Worm (Caenorhabditis elegans) whole organism, L4 larva: ENCODE results near the gene K01A6.5.

Source experiments
- F37D6.2 ChIP-seq: sonication (generic microtip); optimal IDR thresholded peaks from 2 replicates; lab custom pipeline; 2016; ENCODE audit warnings: mild to moderate bottlenecking, missing genetic modification characterization, missing compliant biosample characterization
- F49E8.2 ChIP-seq: sonication (generic microtip); optimal IDR thresholded peaks from 2 replicates; lab custom pipeline; 2016; ENCODE audit warnings: missing compliant biosample characterization, mild to moderate bottlenecking, missing genetic modification characterization, borderline replicate concordance
- R02D3.7 ChIP-seq: fragments of 150-350 bp; sonication (generic microtip); optimal IDR thresholded peaks from 3 replicates; lab custom pipeline; 2014; ENCODE audit warnings: missing biosample characterization, missing genetic modification characterization
- T20F7.1 ChIP-seq: fragments of 200-800 bp; sonication (Bioruptor generic); optimal IDR thresholded peaks from 2 replicates; lab custom pipeline; 2018; ENCODE audit warnings: mild to moderate bottlenecking, missing genetic modification characterization, missing compliant biosample characterization
- Y105C5A.15 ChIP-seq: fragments of 200-800 bp; sonication (Bioruptor generic); IDR thresholded peaks from 2 replicates; pipeline ENCODE4 v1.3.6; 2022; ENCODE audit warnings: missing genetic modification characterization, missing compliant biosample characterization
- Y5F2A.4 ChIP-seq: fragments of 200-800 bp; sonication (Bioruptor generic); optimal IDR thresholded peaks from 2 replicates; lab custom pipeline; 2018; ENCODE audit warnings: mild to moderate bottlenecking, missing genetic modification characterization, missing compliant biosample characterization
- Y75B8A.6 ChIP-seq: fragments of 200-800 bp; sonication (Bioruptor generic); IDR thresholded peaks from 2 replicates; pipeline ENCODE4 v1.3.6; 2022; ENCODE audit warnings: missing genetic modification reagents, missing genetic modification characterization, missing compliant biosample characterization
- ZK337.2 ChIP-seq: fragments of 200-800 bp; sonication (Bioruptor generic); IDR thresholded peaks from 2 replicates; pipeline ENCODE4 v1.3.6; 2022; ENCODE audit warnings: missing genetic modification reagents, missing genetic modification characterization, missing compliant biosample characterization
- aha-1 ChIP-seq: fragments of 150-350 bp; peaks from one replicate; lab custom pipeline; 2014; ENCODE audit warnings: missing biosample characterization, missing genetic modification characterization
- arid-1 ChIP-seq: fragments of 200-800 bp; sonication (Bioruptor generic); conservative IDR thresholded peaks from 2 replicates; pipeline ENCODE4 v1.3.6; 2022; ENCODE audit warnings: missing genetic modification reagents, missing genetic modification characterization, missing compliant biosample characterization
- ctbp-1 ChIP-seq: fragments of 200-800 bp; sonication (Bioruptor generic); IDR thresholded peaks from 2 replicates; pipeline ENCODE4 v1.3.6; 2022; ENCODE audit warnings: missing genetic modification reagents, missing genetic modification characterization, missing compliant biosample characterization
- daf-12 ChIP-seq: fragments of 150-350 bp; optimal IDR thresholded peaks from 2 replicates; lab custom pipeline; 2014; ENCODE audit warnings: missing biosample characterization, missing genetic modification reagents, missing genetic modification characterization
- daf-8 ChIP-seq: fragments of 200-800 bp; sonication (Bioruptor generic); IDR thresholded peaks from 2 replicates; pipeline ENCODE4 v1.3.6; 2022; ENCODE audit warnings: missing genetic modification characterization, missing compliant biosample characterization
- dmd-6 ChIP-seq: fragments of 200-800 bp; sonication (Bioruptor generic); IDR thresholded peaks from 2 replicates; pipeline ENCODE4 v1.3.6; 2022; ENCODE audit warnings: missing genetic modification reagents, missing genetic modification characterization, missing compliant biosample characterization
- dmd-8 ChIP-seq: fragments of 200-800 bp; sonication (Bioruptor generic); IDR thresholded peaks from 2 replicates; pipeline ENCODE4 v1.3.6; 2022; ENCODE audit warnings: missing genetic modification characterization, missing compliant biosample characterization
- egl-43 ChIP-seq: fragments of 200-800 bp; sonication (Bioruptor generic); IDR thresholded peaks from 2 replicates; pipeline ENCODE4 v1.3.6; 2022; ENCODE audit warnings: missing genetic modification reagents, missing genetic modification characterization, missing compliant biosample characterization
- fos-1 ChIP-seq: fragments of 150-350 bp; optimal IDR thresholded peaks from 2 replicates; lab custom pipeline; 2014; ENCODE audit warnings: missing biosample characterization, missing genetic modification characterization
- hlh-11 ChIP-seq: fragments of 200-800 bp; sonication (Bioruptor generic); optimal IDR thresholded peaks from 2 replicates; lab custom pipeline; 2018; ENCODE audit warnings: mild to moderate bottlenecking, missing genetic modification characterization, missing compliant biosample characterization
- hlh-30 ChIP-seq: sonication (generic microtip); optimal IDR thresholded peaks from 2 replicates; lab custom pipeline; 2017; ENCODE audit warnings: antibody characterized with exemption, mild to moderate bottlenecking, missing genetic modification characterization, missing compliant biosample characterization; ENCODE audit not compliant: insufficient read depth
- hmg-1.1 ChIP-seq: fragments of 200-800 bp; sonication (Bioruptor generic); IDR thresholded peaks from 2 replicates; pipeline ENCODE4 v1.3.6; 2022; ENCODE audit warnings: missing genetic modification reagents, missing genetic modification characterization, missing compliant biosample characterization
- lim-7 ChIP-seq: fragments of 200-800 bp; sonication (Bioruptor generic); IDR thresholded peaks from 2 replicates; pipeline ENCODE4 v1.3.6; 2022; ENCODE audit warnings: missing genetic modification characterization, missing compliant biosample characterization
- lin-38 ChIP-seq: fragments of 200-800 bp; sonication (Bioruptor generic); IDR thresholded peaks from 2 replicates; pipeline ENCODE4 v1.3.6; 2022; ENCODE audit warnings: missing genetic modification reagents, missing genetic modification characterization, missing compliant biosample characterization
- lin-39 ChIP-seq: fragments of 150-350 bp; optimal IDR thresholded peaks from 2 replicates; lab custom pipeline; 2014; ENCODE audit warnings: missing biosample characterization, missing genetic modification reagents, missing genetic modification characterization
- madf-5 ChIP-seq, 2 experiments: fragments of 200-800 bp; sonication (Bioruptor generic); IDR thresholded peaks; 2 replicates each; pipeline ENCODE4 v1.3.6; 2022; ENCODE audit warnings: missing compliant biosample characterization in 2 of 2, missing genetic modification characterization in 2 of 2
- mes-2 ChIP-seq: sonication (generic microtip); optimal IDR thresholded peaks from 2 replicates; lab custom pipeline; 2016; ENCODE audit warnings: missing genotype, mild to moderate bottlenecking, missing genetic modification characterization, missing compliant biosample characterization; ENCODE audit not compliant: poor library complexity, severe bottlenecking
- nhr-10 ChIP-seq: fragments of 150-350 bp; optimal IDR thresholded peaks from 2 replicates; lab custom pipeline; 2014; ENCODE audit warnings: missing biosample characterization, missing genetic modification characterization
- nhr-11 ChIP-seq: fragments of 150-350 bp; optimal IDR thresholded peaks from 2 replicates; lab custom pipeline; 2014; ENCODE audit warnings: missing biosample characterization, missing genetic modification characterization
- nhr-111 ChIP-seq: fragments of 200-800 bp; sonication (Bioruptor generic); optimal IDR thresholded peaks from 2 replicates; lab custom pipeline; 2018; ENCODE audit warnings: mild to moderate bottlenecking, missing genetic modification characterization, missing compliant biosample characterization
- nhr-28 ChIP-seq: fragments of 150-350 bp; optimal IDR thresholded peaks from 2 replicates; lab custom pipeline; 2014; ENCODE audit warnings: missing biosample characterization, missing genetic modification characterization
- nhr-48 ChIP-seq: sonication (generic microtip); optimal IDR thresholded peaks from 2 replicates; lab custom pipeline; 2016; ENCODE audit warnings: mild to moderate bottlenecking, missing genetic modification characterization, missing compliant biosample characterization
- nhr-76 ChIP-seq: fragments of 150-350 bp; optimal IDR thresholded peaks from 2 replicates; lab custom pipeline; 2014; ENCODE audit warnings: missing biosample characterization, missing genetic modification characterization
- nhr-77 ChIP-seq: fragments of 150-350 bp; optimal IDR thresholded peaks from 2 replicates; lab custom pipeline; 2014; ENCODE audit warnings: missing biosample characterization, missing genetic modification characterization
- pha-4 ChIP-seq, 2 experiments: fragments of 150-350 bp in 1 of 2; fragments of 200-800 bp in 1 of 2; sonication (Bioruptor generic) in 1 of 2; IDR thresholded peaks in 1 of 2; optimal IDR thresholded peaks in 1 of 2; 2 replicates each; pipeline versions ENCODE4 v1.3.6 to Lab custom; 2014 to 2022; ENCODE audit warnings: missing genetic modification characterization in 2 of 2, missing genetic modification reagents in 2 of 2, missing biosample characterization in 1 of 2, missing compliant biosample characterization in 1 of 2
- saeg-2 ChIP-seq: fragments of 200-800 bp; sonication (Bioruptor generic); IDR thresholded peaks from 2 replicates; pipeline ENCODE4 v1.3.6; 2022; ENCODE audit warnings: missing genetic modification reagents, missing genetic modification characterization, missing compliant biosample characterization
- snpc-1.2 ChIP-seq: fragments of 200-800 bp; sonication (Bioruptor generic); IDR thresholded peaks from 2 replicates; pipeline ENCODE4 v1.3.6; 2022; ENCODE audit warnings: missing genetic modification reagents, missing genetic modification characterization, missing compliant biosample characterization
- spr-3 ChIP-seq: fragments of 200-800 bp; sonication (Bioruptor generic); optimal IDR thresholded peaks from 2 replicates; lab custom pipeline; 2018; ENCODE audit warnings: mild to moderate bottlenecking, missing genetic modification characterization, missing compliant biosample characterization
- tra-1 ChIP-seq: fragments of 200-800 bp; sonication (Bioruptor generic); IDR thresholded peaks from 2 replicates; pipeline ENCODE4 v1.3.6; 2022; ENCODE audit warnings: missing genetic modification reagents, missing genetic modification characterization, missing compliant biosample characterization
- unc-62 ChIP-seq, 3 experiments: fragments of 150-350 bp in 1 of 3; sonication (generic microtip); optimal IDR thresholded peaks in 2 of 3; peaks in 1 of 3; 1 replicate in 1 of 3; 2 replicates in 2 of 3; lab custom pipeline; 2014 to 2017; ENCODE audit warnings: missing biosample characterization in 3 of 3, missing genetic modification characterization in 3 of 3, missing genetic modification reagents in 3 of 3, missing genotype in 1 of 3
- vab-7 ChIP-seq: fragments of 200-800 bp; sonication (Bioruptor generic); IDR thresholded peaks from 2 replicates; pipeline ENCODE4 v1.3.6; 2022; ENCODE audit warnings: missing genetic modification reagents, missing genetic modification characterization, missing compliant biosample characterization
- zfp-3 ChIP-seq: fragments of 200-800 bp; sonication (Bioruptor generic); conservative IDR thresholded peaks from 2 replicates; pipeline ENCODE4 v1.3.6; 2022; ENCODE audit warnings: missing genetic modification reagents, missing genetic modification characterization, missing compliant biosample characterization

The K01A6.5 gene

ce11 chrIV:11754328-11754727 lies 11.8 kb downstream of the K01A6.5 start, which contains the start of gene scl-18:
scl-18 (minus strand) TSS chrIV:11754428.
- TF ChIP-seq F49E8.2 (tag; lab: Kevin White, UChicago) (no peak), ctbp-1 (GFP tag; lab: Robert Waterston, UW) (no peak), hlh-30 (tag; lab: Kevin White, UChicago) (no peak), arid-1 (GFP tag; lab: Robert Waterston, UW) (no peak), tra-1 (GFP tag; lab: Robert Waterston, UW) (no peak), nhr-10 (tag; lab: Kevin White, UChicago) (no peak)

- peak; percentile 56 for TF ChIP-seq aha-1 (tag; lab: Kevin White, UChicago)
- TF ChIP-seq egl-43 (GFP tag; lab: Robert Waterston, UW), result no peak
- no peak for TF ChIP-seq T20F7.1 (GFP tag; lab: Kevin White, UChicago)
These were observed 12.5 kb downstream of the K01A6.5 start, which contains the start of gene T12A7.10 for ce11 chrIV:11755003-11755402. T12A7.10 (minus strand) TSS chrIV:11755103.

ce11 chrIV:11755907-11756306 lies 13.4 kb downstream of the K01A6.5 start, which contains the start of gene T12A7.9:
T12A7.9 (minus strand) TSS chrIV:11756007.
- TF ChIP-seq hlh-30 (tag; lab: Kevin White, UChicago) (no peak), pha-4 (GFP tag; IDR thresholded peaks at IDR 0.05; lab: Robert Waterston, UW) (0 out of 2 replicates have a peak, but pooled peaks have one; percentile 8), pha-4 (tag; optimal IDR thresholded peaks at IDR 0.05; lab: Kevin White, UChicago) (no peak), daf-12 (no peak), nhr-77 (tag; lab: Kevin White, UChicago) (no peak), arid-1 (GFP tag; lab: Robert Waterston, UW) (no peak), madf-5 (GFP tag; IDR thresholded peaks at IDR 0.05; lab: Robert Waterston, UW) (no peak), nhr-111 (GFP tag; lab: Kevin White, UChicago) (peak; percentile 7), nhr-28 (tag; lab: Kevin White, UChicago) (no peak), F37D6.2 (tag; lab: Kevin White, UChicago) (no peak)

- no peak for TF ChIP-seq lin-38 (GFP tag; lab: Robert Waterston, UW)
- TF ChIP-seq ZK337.2, result no peak
- no peak for TF ChIP-seq nhr-48 (tag; lab: Kevin White, UChicago)
- no peak for TF ChIP-seq lin-39 (tag; lab: Kevin White, UChicago)
- TF ChIP-seq Y5F2A.4, result no peak
- no peak for TF ChIP-seq snpc-1.2 (GFP tag; lab: Robert Waterston, UW)
- TF ChIP-seq nhr-11 (tag; lab: Kevin White, UChicago), result peak; percentile 26
- TF ChIP-seq egl-43 (GFP tag; lab: Robert Waterston, UW), result no peak
- no peak for TF ChIP-seq tra-1 (GFP tag; lab: Robert Waterston, UW)
These were observed 17.3 kb downstream of the K01A6.5 start for ce11 chrIV:11759852-11760251.

ce11 chrIV:11760700-11761459 lies 18.4 kb downstream of the K01A6.5 start, which contains the start of gene T12A7.2:
T12A7.2 (minus strand) TSS chrIV:11761111.
- no peak for TF ChIP-seq nhr-10 (tag; lab: Kevin White, UChicago)
- no peak for TF ChIP-seq spr-3 (GFP tag; lab: Kevin White, UChicago)
- TF ChIP-seq zfp-3 (GFP tag; lab: Robert Waterston, UW), result no peak
- TF ChIP-seq daf-12, result no peak
- TF ChIP-seq unc-62 (GFP tag; optimal IDR thresholded peaks at IDR 0.05 in 1 of 2; lab: Kevin White, UChicago), result no peak
- no peak for TF ChIP-seq unc-62 (tag; optimal IDR thresholded peaks at IDR 0.05; lab: Kevin White, UChicago)
- no peak for TF ChIP-seq lim-7 (GFP tag; lab: Robert Waterston, UW)
- no peak for TF ChIP-seq daf-8 (GFP tag; lab: Robert Waterston, UW)
- TF ChIP-seq Y105C5A.15, result no peak
- TF ChIP-seq tra-1 (GFP tag; lab: Robert Waterston, UW), result no peak
- TF ChIP-seq vab-7, result no peak
- peak; percentile 38; the same call in 1 of the 2 replicates for TF ChIP-seq hmg-1.1 (GFP tag; lab: Robert Waterston, UW)
- TF ChIP-seq mes-2 (tag; lab: Kevin White, UChicago), result no peak
- TF ChIP-seq dmd-6 (GFP tag; lab: Robert Waterston, UW), result peak; percentile 19; the same call in 1 of the 2 replicates
- TF ChIP-seq nhr-76, result no peak
- no peak for TF ChIP-seq nhr-111 (GFP tag; lab: Kevin White, UChicago)
- no peak for TF ChIP-seq saeg-2 (GFP tag; lab: Robert Waterston, UW)
- TF ChIP-seq dmd-8 (GFP tag; lab: Robert Waterston, UW), result no peak
- peak; percentile 1 for TF ChIP-seq hlh-11
- TF ChIP-seq Y75B8A.6 (GFP tag; lab: Robert Waterston, UW), result no peak
- TF ChIP-seq fos-1 (tag; lab: Kevin White, UChicago), result no peak
- no peak for TF ChIP-seq R02D3.7 (tag; lab: Kevin White, UChicago)
